ENCODE assay signal across 5 worm cellular contexts in the genomic region with DNA sequence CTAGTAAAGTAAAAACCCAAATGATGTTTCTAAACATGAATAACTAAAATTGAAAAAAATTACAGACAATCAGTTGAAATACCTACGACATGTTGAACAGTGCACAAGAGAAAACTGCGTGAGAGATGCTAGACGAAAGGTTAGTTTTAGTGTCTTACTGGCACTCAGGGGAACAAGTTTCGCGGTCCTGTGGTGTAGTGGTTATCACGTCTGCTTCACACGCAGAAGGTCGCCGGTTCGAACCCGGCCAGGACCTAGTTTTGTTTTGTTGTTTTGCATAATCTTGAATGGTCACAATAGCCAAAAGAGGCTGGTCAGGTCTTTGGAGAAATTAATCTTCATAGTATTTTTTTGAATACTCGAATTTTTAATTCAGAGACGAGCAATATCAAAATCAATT.
TF ChIP-seq lines count a peak whose summit lies in the region.

No protein-coding gene starts in this region.

TF ChIP-seq in whole organism, L1 larva, 84 proteins besides CTCF, POLR2A, EP300 and RAD21 (continues in another document):
- TF ChIP-seq irx-1 (tag; optimal IDR thresholded peaks at IDR 0.05; lab: Kevin White, UChicago) (no peak), ztf-4 (tag; optimal IDR thresholded peaks at IDR 0.05; lab: Kevin White, UChicago) (no peak), nhr-76 (tag; optimal IDR thresholded peaks at IDR 0.05; lab: Kevin White, UChicago) (no peak), nhr-12 (tag; optimal IDR thresholded peaks at IDR 0.05; lab: Kevin White, UChicago) (no peak), hlh-17 (GFP tag; optimal IDR thresholded peaks at IDR 0.05; lab: Kevin White, UChicago; ENCODE audit: borderline replicate concordance) (no peak), dpl-1 (GFP tag; optimal IDR thresholded peaks at IDR 0.05; lab: Kevin White, UChicago) (peak in 2 of 3 experiments; percentile 4 to 29), F16B12.6 (tag; optimal IDR thresholded peaks at IDR 0.05; lab: Kevin White, UChicago) (no peak), unc-30 (tag; optimal IDR thresholded peaks at IDR 0.05; lab: Kevin White, UChicago) (no peak), C04F5.9 (tag; optimal IDR thresholded peaks at IDR 0.05; lab: Kevin White, UChicago) (no peak), unc-130 (tag; optimal IDR thresholded peaks at IDR 0.05; lab: Kevin White, UChicago) (no peak), nhr-85 (tag; lab: Kevin White, UChicago) (peak; percentile 57), tlp-1 (tag; optimal IDR thresholded peaks at IDR 0.05; lab: Kevin White, UChicago) (no peak), lin-15B (tag; optimal IDR thresholded peaks at IDR 0.05; lab: Kevin White, UChicago) (no peak), nhr-84 (tag; optimal IDR thresholded peaks at IDR 0.05; lab: Kevin White, UChicago) (no peak), ceh-63 (GFP tag; optimal IDR thresholded peaks at IDR 0.05; lab: Kevin White, UChicago) (no peak), nhr-71 (tag; optimal IDR thresholded peaks at IDR 0.05; lab: Kevin White, UChicago) (no peak), nhr-19 (GFP tag; conservative IDR thresholded peaks at IDR 0.05; lab: Robert Waterston, UW) (peak; percentile 40), nhr-90 (tag; optimal IDR thresholded peaks at IDR 0.05; lab: Kevin White, UChicago; ENCODE audit: poor library complexity) (peak; percentile 49)

TF ChIP-seq in whole organism, L3 larva, 47 proteins besides CTCF, POLR2A, EP300 and RAD21:
- TF ChIP-seq sea-2 (GFP tag; optimal IDR thresholded peaks at IDR 0.05; lab: Kevin White, UChicago) (no peak), ceh-9 (tag; optimal IDR thresholded peaks at IDR 0.05; lab: Kevin White, UChicago) (no peak), lsy-12 (tag; optimal IDR thresholded peaks at IDR 0.05; lab: Kevin White, UChicago) (peak; percentile 44), hmg-11 (tag; optimal IDR thresholded peaks at IDR 0.05; lab: Kevin White, UChicago) (peak; percentile 56), nhr-25 (tag; optimal IDR thresholded peaks at IDR 0.05; lab: Kevin White, UChicago) (peak; percentile 26), egl-27 (tag; optimal IDR thresholded peaks at IDR 0.05; lab: Kevin White, UChicago) (peak; percentile 36), pqm-1 (tag; optimal IDR thresholded peaks at IDR 0.05; lab: Kevin White, UChicago) (peak; percentile 29), elt-2 (tag; optimal IDR thresholded peaks at IDR 0.05; lab: Kevin White, UChicago) (peak; percentile 30), nfya-1 (tag; optimal IDR thresholded peaks at IDR 0.05; lab: Kevin White, UChicago; ENCODE audit: insufficient read depth) (peak; percentile 23), pha-4 (tag; optimal IDR thresholded peaks at IDR 0.05; lab: Kevin White, UChicago) (peak; percentile 32), ceh-16 (tag; optimal IDR thresholded peaks at IDR 0.05; lab: Kevin White, UChicago) (no peak), aly-2 (tag; optimal IDR thresholded peaks at IDR 0.05; lab: Kevin White, UChicago) (no peak), fos-1 (tag; optimal IDR thresholded peaks at IDR 0.05; lab: Kevin White, UChicago) (no peak), nhr-43 (tag; optimal IDR thresholded peaks at IDR 0.05; lab: Kevin White, UChicago; ENCODE audit: poor library complexity, severe bottlenecking) (peak; percentile 73), unc-62 (GFP tag; optimal IDR thresholded peaks at IDR 0.05; lab: Kevin White, UChicago) (no peak)
TF ChIP-seq in whole organism, L3 larva: peak in this region for 9.

TF ChIP-seq in whole organism, early embryonic, 17 proteins besides CTCF, POLR2A, EP300 and RAD21:
- TF ChIP-seq sea-1 (GFP tag; conservative IDR thresholded peaks at IDR 0.05; lab: Robert Waterston, UW): no peak
- 0 out of 2 replicates have a peak, but pooled peaks have one; percentile 34 for TF ChIP-seq scrt-1 (GFP tag; IDR thresholded peaks at IDR 0.05; lab: Robert Waterston, UW)
- TF ChIP-seq tbx-37 (GFP tag; conservative IDR thresholded peaks at IDR 0.05; lab: Robert Waterston, UW): peak; percentile 28; the same call in 1 of the 2 replicates
- peak; percentile 72 for TF ChIP-seq pes-1 (GFP tag; IDR thresholded peaks at IDR 0.05; lab: Robert Waterston, UW)
- no peak for TF ChIP-seq hmbx-1 (tag; optimal IDR thresholded peaks at IDR 0.05; lab: Kevin White, UChicago)

TF ChIP-seq in whole organism, midembryonic, 9 proteins besides CTCF, POLR2A, EP300 and RAD21:
- TF ChIP-seq med-1 (GFP tag; optimal IDR thresholded peaks at IDR 0.05; lab: Kevin White, UChicago; ENCODE audit: insufficient read depth) (no peak), ztf-29 (GFP tag; IDR thresholded peaks at IDR 0.05; lab: Robert Waterston, UW) (no peak), cog-1 (tag; optimal IDR thresholded peaks at IDR 0.05; lab: Kevin White, UChicago) (no peak), flt-1 (GFP tag; IDR thresholded peaks at IDR 0.05; lab: Robert Waterston, UW) (no peak; the same call in 1 of the 2 replicates), T22C8.4 (GFP tag; IDR thresholded peaks at IDR 0.05; lab: Robert Waterston, UW) (0 out of 2 replicates have a peak, but pooled peaks have one; percentile 23), klf-2 (GFP tag; conservative IDR thresholded peaks at IDR 0.05; lab: Robert Waterston, UW) (no peak), ztf-23 (GFP tag; IDR thresholded peaks at IDR 0.05; lab: Robert Waterston, UW) (0 out of 2 replicates have a peak, but pooled peaks have one; percentile 51), tab-1 (GFP tag; IDR thresholded peaks at IDR 0.05; lab: Robert Waterston, UW) (peak; percentile 74; the same call in 1 of the 2 replicates), ref-1 (GFP tag; conservative IDR thresholded peaks at IDR 0.05; lab: Robert Waterston, UW) (0 out of 2 replicates have a peak, but pooled peaks have one; percentile 43)

TF ChIP-seq in whole organism, young adult, 124 proteins besides CTCF, POLR2A, EP300 and RAD21 (continues in another document):
- TF ChIP-seq F49E8.2 (tag; optimal IDR thresholded peaks at IDR 0.05; lab: Kevin White, UChicago; ENCODE audit: insufficient read depth): peak; percentile 54
- TF ChIP-seq Y67H2A.10 (GFP tag; conservative IDR thresholded peaks at IDR 0.05; lab: Robert Waterston, UW): no peak; the same call in 1 of the 2 replicates
- TF ChIP-seq ceh-40 (GFP tag; IDR thresholded peaks at IDR 0.05; lab: Robert Waterston, UW): 0 out of 2 replicates have a peak, but pooled peaks have one; percentile 19
- TF ChIP-seq ama-1 (optimal IDR thresholded peaks at IDR 0.05; lab: Kevin White, UChicago): no peak
- peak in 1 of 2 experiments; percentile 51 for TF ChIP-seq ama-1 (GFP tag; optimal IDR thresholded peaks at IDR 0.05; lab: Kevin White, UChicago)
- TF ChIP-seq lin-35 (GFP tag; optimal IDR thresholded peaks at IDR 0.05; lab: Kevin White, UChicago): peak in 1 of 3 experiments; percentile 10
- peak; percentile 2 for TF ChIP-seq tlf-1 (GFP tag; optimal IDR thresholded peaks at IDR 0.05; lab: Kevin White, UChicago)
- peak; percentile 68 for TF ChIP-seq snpc-3.4 (tag; optimal IDR thresholded peaks at IDR 0.05; lab: Kevin White, UChicago)
- TF ChIP-seq ztf-6 (GFP tag; IDR thresholded peaks at IDR 0.05; lab: Robert Waterston, UW): no peak; the same call in 1 of the 2 replicates
- no peak for TF ChIP-seq F22D6.2 (tag; optimal IDR thresholded peaks at IDR 0.05; lab: Kevin White, UChicago)
- TF ChIP-seq ccch-3 (GFP tag; optimal IDR thresholded peaks at IDR 0.05; lab: Kevin White, UChicago): no peak
- peak; percentile 72; the same call in 1 of the 2 replicates for TF ChIP-seq let-526 (GFP tag; IDR thresholded peaks at IDR 0.05; lab: Robert Waterston, UW)
- no peak for TF ChIP-seq madf-6 (GFP tag; IDR thresholded peaks at IDR 0.05; lab: Robert Waterston, UW)
- no peak for TF ChIP-seq ets-4 (GFP tag; optimal IDR thresholded peaks at IDR 0.05; lab: Kevin White, UChicago)
- TF ChIP-seq egl-18 (GFP tag; IDR thresholded peaks at IDR 0.05; lab: Robert Waterston, UW): no peak
- TF ChIP-seq bed-2 (GFP tag; IDR thresholded peaks at IDR 0.05; lab: Robert Waterston, UW): no peak
- TF ChIP-seq attf-3 (GFP tag; conservative IDR thresholded peaks at IDR 0.05; lab: Robert Waterston, UW): 0 out of 2 replicates have a peak, but pooled peaks have one; percentile 47
- no peak; the same call in 1 of the 2 replicates for TF ChIP-seq ztf-28 (GFP tag; IDR thresholded peaks at IDR 0.05; lab: Robert Waterston, UW)
- no peak for TF ChIP-seq C17E4.6 (GFP tag; IDR thresholded peaks at IDR 0.05; lab: Robert Waterston, UW)
- TF ChIP-seq madf-10 (tag; optimal IDR thresholded peaks at IDR 0.05; lab: Kevin White, UChicago): peak; percentile 66
- no peak for TF ChIP-seq F55B11.4 (tag; optimal IDR thresholded peaks at IDR 0.05; lab: Kevin White, UChicago; ENCODE audit: borderline replicate concordance, insufficient read depth)
- no peak for TF ChIP-seq pha-4 (tag; optimal IDR thresholded peaks at IDR 0.05; lab: Kevin White, UChicago)
- TF ChIP-seq F57C9.4 (tag; optimal IDR thresholded peaks at IDR 0.05; lab: Kevin White, UChicago): no peak
- no peak for TF ChIP-seq ztf-25 (GFP tag; IDR thresholded peaks at IDR 0.05; lab: Robert Waterston, UW)
- TF ChIP-seq F57A8.1 (GFP tag; optimal IDR thresholded peaks at IDR 0.05; lab: Kevin White, UChicago): no peak
- TF ChIP-seq nhr-27 (tag; optimal IDR thresholded peaks at IDR 0.05; lab: Kevin White, UChicago): no peak
- TF ChIP-seq F52B5.7 (tag; optimal IDR thresholded peaks at IDR 0.05; lab: Kevin White, UChicago): no peak
- no peak for TF ChIP-seq Y95B8A.8 (GFP tag; IDR thresholded peaks at IDR 0.05; lab: Robert Waterston, UW)
- TF ChIP-seq T07F8.4 (tag; optimal IDR thresholded peaks at IDR 0.05; lab: Kevin White, UChicago): peak; percentile 45
- TF ChIP-seq hsf-1 (GFP tag; IDR thresholded peaks at IDR 0.05; lab: Robert Waterston, UW): peak; percentile 44; the same call in 1 of the 2 replicates
- TF ChIP-seq K12H6.12 (tag; optimal IDR thresholded peaks at IDR 0.05; lab: Kevin White, UChicago): peak; percentile 37
- TF ChIP-seq F23B12.7 (tag; optimal IDR thresholded peaks at IDR 0.05; lab: Kevin White, UChicago; ENCODE audit: insufficient read depth): peak; percentile 67
- no peak for TF ChIP-seq sea-2 (GFP tag; IDR thresholded peaks at IDR 0.05; lab: Robert Waterston, UW)
- no peak for TF ChIP-seq fkh-3 (tag; optimal IDR thresholded peaks at IDR 0.05; lab: Kevin White, UChicago)
- TF ChIP-seq let-607 (tag; optimal IDR thresholded peaks at IDR 0.05; lab: Kevin White, UChicago): peak in 1 of 2 experiments; percentile 20
- TF ChIP-seq B0261.1 (tag; optimal IDR thresholded peaks at IDR 0.05; lab: Kevin White, UChicago): peak; percentile 78
- TF ChIP-seq nhr-80 (tag; optimal IDR thresholded peaks at IDR 0.05; lab: Kevin White, UChicago): peak; percentile 35
- TF ChIP-seq B0035.1 (tag; optimal IDR thresholded peaks at IDR 0.05; lab: Kevin White, UChicago): peak; percentile 36
- no peak for TF ChIP-seq madf-8 (GFP tag; conservative IDR thresholded peaks at IDR 0.05; lab: Robert Waterston, UW)
- TF ChIP-seq lir-1 (GFP tag; conservative IDR thresholded peaks at IDR 0.05; lab: Robert Waterston, UW): no peak
- no peak for TF ChIP-seq xnd-1 (tag; optimal IDR thresholded peaks at IDR 0.05; lab: Kevin White, UChicago)
